Fruit fly (Drosophila melanogaster) whole organism: Measurements from ENCODE around the gene CG7017.

Source experiments
- CG8478 ChIP-seq: fragments of >200 bp; optimal IDR thresholded peaks from 2 replicates; lab custom pipeline; 2018; ENCODE audit warnings: inconsistent platforms
- Dll ChIP-seq: fragments of >200 bp; optimal IDR thresholded peaks from 2 replicates; lab custom pipeline; 2017
- EcR ChIP-seq, 2 experiments: fragments of >200 bp; optimal IDR thresholded peaks; 2 replicates each; lab custom pipeline; 2017; ENCODE audit warnings: missing biosample characterization in 2 of 2, missing genetic modification characterization in 2 of 2, missing genetic modification reagents in 2 of 2
- pan ChIP-seq: fragments of >200 bp; optimal IDR thresholded peaks from 2 replicates; lab custom pipeline; 2017
- psq ChIP-seq: fragments of >200 bp; optimal IDR thresholded peaks from 2 replicates; lab custom pipeline; 2017
- usp ChIP-seq: fragments of >200 bp; optimal IDR thresholded peaks from 2 replicates; lab custom pipeline; 2017; ENCODE audit warnings: missing biosample characterization, missing genetic modification characterization, mixed read lengths

The CG7017 gene

dm6 chr3L:20185206-20185868 lies 26.6 kb downstream of the CG7017 start:
- no peak for TF ChIP-seq psq (lab: Kevin White, UChicago)
- TF ChIP-seq usp (GFP tag; lab: Kevin White, UChicago), result no peak
- no peak for TF ChIP-seq EcR (GFP tag; optimal IDR thresholded peaks at IDR 0.05; lab: Kevin White, UChicago)
- TF ChIP-seq Dll, result no peak
- TF ChIP-seq pan (lab: Kevin White, UChicago), result no peak
- no peak for TF ChIP-seq CG8478 (lab: Kevin White, UChicago)

DNA sequence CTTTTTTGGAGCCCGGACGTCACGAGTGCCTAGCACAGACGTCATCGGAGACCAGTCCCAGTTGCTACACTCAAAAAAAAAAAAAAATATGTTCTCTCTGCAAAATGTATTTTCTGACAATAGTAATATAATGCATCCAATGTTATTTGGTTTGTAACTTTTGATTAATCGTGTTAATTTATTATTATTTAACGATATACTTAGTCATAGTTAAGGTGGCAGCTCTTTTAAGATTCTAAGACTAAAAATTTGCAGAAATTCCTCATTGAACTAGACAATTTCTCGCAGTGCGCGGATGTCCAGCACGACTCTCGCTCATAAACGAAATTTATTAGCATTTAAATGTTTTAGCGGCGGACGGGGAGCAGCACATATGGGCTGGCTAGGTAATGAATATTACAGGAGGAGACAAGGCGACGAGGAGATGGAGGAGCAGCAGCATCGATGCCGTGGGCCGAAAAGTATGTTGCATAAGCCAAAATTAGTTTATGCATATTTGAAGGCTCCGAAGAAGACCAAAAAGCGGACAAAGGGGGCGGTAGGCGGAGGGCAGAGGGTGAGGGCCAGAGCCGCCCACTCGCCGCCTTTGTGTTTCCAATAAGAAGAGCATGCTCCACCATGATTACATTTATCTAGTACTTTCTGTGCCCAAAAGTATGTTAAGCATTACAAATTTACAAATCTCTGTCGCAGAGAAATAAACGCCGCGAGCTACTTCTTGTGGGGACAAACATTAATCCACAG lies 28.4 kb downstream of the CG7017 start:
- TF ChIP-seq pan (lab: Kevin White, UChicago) (no peak), usp (GFP tag; lab: Kevin White, UChicago) (no peak), EcR (GFP tag; optimal IDR thresholded peaks at IDR 0.05; lab: Kevin White, UChicago) (no peak)

- TF ChIP-seq psq (lab: Kevin White, UChicago) (no peak), CG8478 (lab: Kevin White, UChicago) (no peak), pan (lab: Kevin White, UChicago) (no peak)
Observed at dm6 chr3L:20182799-20183198, 29.1 kb downstream of the CG7017 start.

- TF ChIP-seq usp (GFP tag; lab: Kevin White, UChicago), result no peak
- no peak for TF ChIP-seq pan (lab: Kevin White, UChicago)
- TF ChIP-seq EcR (GFP tag; optimal IDR thresholded peaks at IDR 0.05; lab: Kevin White, UChicago), result no peak
- no peak for TF ChIP-seq Dll
- TF ChIP-seq CG8478 (lab: Kevin White, UChicago), result no peak
- TF ChIP-seq psq (lab: Kevin White, UChicago), result no peak
Observed at dm6 chr3L:20178101-20178500, 33.8 kb downstream of the CG7017 start.

dm6 chr3L:20177697-20178096 lies 34.2 kb downstream of the CG7017 start:
- TF ChIP-seq usp (GFP tag; lab: Kevin White, UChicago) (no peak), pan (lab: Kevin White, UChicago) (no peak), EcR (GFP tag; optimal IDR thresholded peaks at IDR 0.05; lab: Kevin White, UChicago) (no peak), Dll (no peak), psq (lab: Kevin White, UChicago) (no peak), CG8478 (lab: Kevin White, UChicago) (no peak)

dm6 chr3L:20168152-20168551 lies 43.8 kb downstream of the CG7017 start:
- no peak for TF ChIP-seq psq (lab: Kevin White, UChicago)
- TF ChIP-seq pan (lab: Kevin White, UChicago), result no peak
- no peak for TF ChIP-seq EcR (GFP tag; optimal IDR thresholded peaks at IDR 0.05; lab: Kevin White, UChicago)
- no peak for TF ChIP-seq CG8478 (lab: Kevin White, UChicago)
- no peak for TF ChIP-seq usp (GFP tag; lab: Kevin White, UChicago)
- no peak for TF ChIP-seq Dll
